Worm (Caenorhabditis elegans) whole organism, late embryonic: ENCODE data around the gene T22F3.11.

Source experiments
- ahr-1 ChIP-seq: sonication (generic microtip); optimal IDR thresholded peaks from 2 replicates; lab custom pipeline; 2016; ENCODE audit warnings: missing genetic modification characterization, missing compliant biosample characterization
- ama-1 ChIP-seq: fragments of 150-350 bp; optimal IDR thresholded peaks from 2 replicates; lab custom pipeline; 2014
- ceh-6 ChIP-seq: fragments of 200-800 bp; sonication (Bioruptor generic); optimal IDR thresholded peaks from 2 replicates; lab custom pipeline; 2018; ENCODE audit warnings: mild to moderate bottlenecking, missing genetic modification characterization, missing compliant biosample characterization
- ets-4 ChIP-seq: sonication (generic microtip); optimal IDR thresholded peaks from 2 replicates; lab custom pipeline; 2016; ENCODE audit warnings: missing genetic modification characterization, missing compliant biosample characterization
- eyg-1 ChIP-seq: sonication (generic microtip); optimal IDR thresholded peaks from 2 replicates; lab custom pipeline; 2016; ENCODE audit warnings: missing genotype, missing genetic modification characterization, missing compliant biosample characterization
- fkh-10 ChIP-seq: fragments of 150-350 bp; optimal IDR thresholded peaks from 2 replicates; lab custom pipeline; 2014; ENCODE audit warnings: missing biosample characterization, missing genetic modification reagents, missing genetic modification characterization
- hlh-6 ChIP-seq: sonication (generic microtip); optimal IDR thresholded peaks from 2 replicates; lab custom pipeline; 2016; ENCODE audit warnings: missing genotype, missing genetic modification characterization, missing compliant biosample characterization
- nfya-1 ChIP-seq: sonication (generic microtip); optimal IDR thresholded peaks from 2 replicates; lab custom pipeline; 2017; ENCODE audit warnings: missing genetic modification characterization, mild to moderate bottlenecking, missing compliant biosample characterization, antibody characterized with exemption, moderate library complexity
- nhr-11 ChIP-seq: fragments of 150-350 bp; optimal IDR thresholded peaks from 2 replicates; lab custom pipeline; 2014; ENCODE audit warnings: missing biosample characterization, missing genetic modification characterization
- pha-4 ChIP-seq: fragments of 150-350 bp; optimal IDR thresholded peaks from 2 replicates; lab custom pipeline; 2018; ENCODE audit warnings: missing biosample characterization, missing genetic modification reagents, missing genetic modification characterization
- ref-2 ChIP-seq: sonication (generic microtip); optimal IDR thresholded peaks from 2 replicates; lab custom pipeline; 2016; ENCODE audit warnings: missing genetic modification characterization, missing compliant biosample characterization
- tbx-2 ChIP-seq: sonication (generic microtip); optimal IDR thresholded peaks from 2 replicates; lab custom pipeline; 2016; ENCODE audit warnings: missing genetic modification characterization, missing compliant biosample characterization
- unc-55 ChIP-seq: sonication (generic microtip); optimal IDR thresholded peaks from 2 replicates; lab custom pipeline; 2017; ENCODE audit warnings: missing biosample characterization, missing genetic modification reagents, missing genetic modification characterization

DNA sequence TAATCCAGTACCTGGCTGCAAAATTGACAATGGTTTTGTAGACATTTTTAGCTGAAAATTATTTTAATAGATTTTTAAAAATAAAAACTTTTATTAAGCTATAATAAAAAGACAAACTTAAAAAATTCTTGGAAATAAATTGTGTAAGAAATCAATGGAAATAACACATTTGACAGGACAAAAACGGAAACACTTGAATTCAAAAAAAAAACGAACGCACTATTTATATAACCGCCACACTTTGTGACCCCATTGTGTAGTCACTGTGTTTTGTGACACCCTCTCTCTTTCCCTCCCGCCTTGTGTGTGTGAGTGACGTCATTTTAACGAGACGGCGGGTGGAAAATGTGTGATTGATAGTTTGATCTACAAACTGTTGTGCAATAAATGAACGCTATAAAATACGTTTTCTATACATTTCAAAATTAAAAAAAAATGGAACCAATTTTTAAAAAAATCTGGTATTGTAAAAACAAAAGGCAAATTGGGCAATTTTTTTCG lies 29.9 kb upstream of the T22F3.11 start, which contains the start of gene F59B1.8:
- no peak for TF ChIP-seq nhr-11 (tag; lab: Kevin White, UChicago)
- no peak for TF ChIP-seq ama-1
- no peak for TF ChIP-seq nfya-1
- no peak for TF ChIP-seq eyg-1 (tag; lab: Kevin White, UChicago)
- no peak for TF ChIP-seq fkh-10 (GFP tag; lab: Kevin White, UChicago)
- no peak for TF ChIP-seq hlh-6
- no peak for TF ChIP-seq ets-4
- TF ChIP-seq tbx-2: peak; percentile 18
- no peak for TF ChIP-seq ref-2 (tag; lab: Kevin White, UChicago)
- TF ChIP-seq ceh-6 (GFP tag; lab: Kevin White, UChicago): no peak
- no peak for TF ChIP-seq unc-55 (GFP tag; lab: Kevin White, UChicago)
- TF ChIP-seq ahr-1 (tag; lab: Kevin White, UChicago): no peak
- TF ChIP-seq pha-4 (tag; lab: Kevin White, UChicago): no peak
